Worm (Caenorhabditis elegans) whole organism, L1 larva: Measurements from ENCODE around the gene acp-3.

ENCODE experiments used
- C16A3.4 ChIP-seq: fragments of 150-350 bp; optimal IDR thresholded peaks from 2 replicates; lab custom pipeline; 2014; ENCODE audit warnings: missing biosample characterization, missing genetic modification characterization
- C34B4.2 ChIP-seq: sonication (generic microtip); optimal IDR thresholded peaks from 2 replicates; lab custom pipeline; 2017; ENCODE audit warnings: mild to moderate bottlenecking, missing genetic modification characterization, missing compliant biosample characterization
- F16B12.6 ChIP-seq: fragments of 150-350 bp; optimal IDR thresholded peaks from 2 replicates; lab custom pipeline; 2014; ENCODE audit warnings: missing biosample characterization, missing genetic modification characterization
- alr-1 ChIP-seq: fragments of 200-800 bp; sonication (Bioruptor generic); optimal IDR thresholded peaks from 2 replicates; lab custom pipeline; 2018; ENCODE audit warnings: borderline replicate concordance, mild to moderate bottlenecking, missing genetic modification characterization, missing compliant biosample characterization
- aly-2 ChIP-seq: fragments of 150-350 bp; optimal IDR thresholded peaks from 2 replicates; lab custom pipeline; 2014; ENCODE audit warnings: missing biosample characterization, missing genetic modification characterization
- blmp-1 ChIP-seq: fragments of 150-350 bp; optimal IDR thresholded peaks from 2 replicates; lab custom pipeline; 2014; ENCODE audit warnings: missing biosample characterization, missing genetic modification characterization
- ceh-63 ChIP-seq: fragments of 200-800 bp; sonication (Bioruptor generic); optimal IDR thresholded peaks from 2 replicates; lab custom pipeline; 2018; ENCODE audit warnings: mild to moderate bottlenecking, missing genetic modification characterization, missing compliant biosample characterization
- ceh-82 ChIP-seq, 3 experiments: fragments of 150-350 bp in 1 of 3; sonication (generic microtip) in 2 of 3; optimal IDR thresholded peaks; 2 replicates each; lab custom pipeline; 2014 to 2017; ENCODE audit warnings: missing biosample characterization in 3 of 3, missing genetic modification characterization in 3 of 3
- ces-1 ChIP-seq: fragments of 150-350 bp; optimal IDR thresholded peaks from 2 replicates; lab custom pipeline; 2014; ENCODE audit warnings: missing biosample characterization, missing genetic modification reagents, missing genetic modification characterization
- efl-1 ChIP-seq, 4 experiments: fragments of 150-350 bp; optimal IDR thresholded peaks in 3 of 4; peaks in 1 of 4; 1 replicate in 1 of 4; 2 replicates in 3 of 4; lab custom pipeline; 2014; ENCODE audit warnings: missing biosample characterization in 2 of 4, missing genetic modification characterization in 2 of 4, missing genetic modification reagents in 2 of 4
- efl-3 ChIP-seq: fragments of 200-800 bp; sonication (Bioruptor generic); optimal IDR thresholded peaks from 2 replicates; lab custom pipeline; 2018; ENCODE audit warnings: mild to moderate bottlenecking, missing genetic modification characterization, missing compliant biosample characterization
- egl-27 ChIP-seq, 2 experiments: fragments of 150-350 bp in 1 of 2; sonication (generic microtip); optimal IDR thresholded peaks; 3 replicates each; lab custom pipeline; 2017 to 2018; ENCODE audit warnings: missing biosample characterization in 2 of 2, missing genetic modification characterization in 2 of 2, missing genetic modification reagents in 2 of 2
- elt-2 ChIP-seq: sonication (generic microtip); optimal IDR thresholded peaks from 2 replicates; lab custom pipeline; 2016; ENCODE audit warnings: missing genetic modification characterization, mild to moderate bottlenecking, inconsistent platforms, missing compliant biosample characterization, missing genetic modification reagents
- fkh-4 ChIP-seq: sonication (generic microtip); optimal IDR thresholded peaks from 2 replicates; lab custom pipeline; 2016; ENCODE audit warnings: missing compliant biosample characterization, missing genetic modification characterization, borderline replicate concordance
- fkh-8 ChIP-seq: sonication (generic microtip); optimal IDR thresholded peaks from 2 replicates; lab custom pipeline; 2016; ENCODE audit warnings: mild to moderate bottlenecking, missing genetic modification characterization, missing compliant biosample characterization
- hlh-17 ChIP-seq: fragments of 200-800 bp; sonication (Bioruptor generic); optimal IDR thresholded peaks from 2 replicates; lab custom pipeline; 2018; ENCODE audit warnings: missing genetic modification characterization, mild to moderate bottlenecking, missing compliant biosample characterization, moderate library complexity, borderline replicate concordance
- hpl-2 ChIP-seq: fragments of 150-350 bp; optimal IDR thresholded peaks from 2 replicates; lab custom pipeline; 2014; ENCODE audit warnings: missing biosample characterization, missing genetic modification reagents, missing genetic modification characterization
- irx-1 ChIP-seq: sonication (generic microtip); optimal IDR thresholded peaks from 2 replicates; lab custom pipeline; 2016; ENCODE audit warnings: missing genetic modification characterization, missing compliant biosample characterization
- lin-13 ChIP-seq: fragments of 150-350 bp; optimal IDR thresholded peaks from 2 replicates; lab custom pipeline; 2014; ENCODE audit warnings: missing biosample characterization, missing genetic modification reagents, missing genetic modification characterization
- lin-14 ChIP-seq: fragments of 200-800 bp; sonication (Bioruptor generic); optimal IDR thresholded peaks from 2 replicates; lab custom pipeline; 2018; ENCODE audit warnings: mild to moderate bottlenecking, missing genetic modification characterization, moderate library complexity, missing compliant biosample characterization
- lin-35 ChIP-seq, 2 experiments: fragments of 150-350 bp; optimal IDR thresholded peaks; 2 replicates each; lab custom pipeline; 2014; ENCODE audit warnings: missing biosample characterization in 2 of 2, missing genetic modification characterization in 2 of 2, missing genetic modification reagents in 2 of 2
- lin-39 ChIP-seq: fragments of 150-350 bp; optimal IDR thresholded peaks from 2 replicates; lab custom pipeline; 2014; ENCODE audit warnings: missing biosample characterization, missing genetic modification reagents, missing genetic modification characterization
- lsy-2 ChIP-seq, 2 experiments: fragments of 150-350 bp; optimal IDR thresholded peaks; 2 replicates each; lab custom pipeline; 2014; ENCODE audit warnings: missing biosample characterization in 2 of 2, missing genetic modification characterization in 2 of 2
- mdl-1 ChIP-seq, 2 experiments: fragments of 150-350 bp; optimal IDR thresholded peaks; 2 replicates each; lab custom pipeline; 2014 to 2017; ENCODE audit warnings: missing biosample characterization in 2 of 2, missing genetic modification characterization in 2 of 2, inconsistent platforms in 1 of 2
- mef-2 ChIP-seq: fragments of 150-350 bp; optimal IDR thresholded peaks from 2 replicates; lab custom pipeline; 2014; ENCODE audit warnings: missing biosample characterization, missing genetic modification characterization
- nhr-11 ChIP-seq: fragments of 150-350 bp; optimal IDR thresholded peaks from 2 replicates; lab custom pipeline; 2014; ENCODE audit warnings: missing biosample characterization, missing genetic modification characterization
- nhr-19 ChIP-seq: fragments of 200-800 bp; sonication (Bioruptor generic); conservative IDR thresholded peaks from 2 replicates; pipeline ENCODE4 v1.3.6; 2022; ENCODE audit warnings: missing genetic modification characterization, missing compliant biosample characterization
- nhr-20 ChIP-seq: sonication (generic microtip); optimal IDR thresholded peaks from 2 replicates; lab custom pipeline; 2016; ENCODE audit warnings: mild to moderate bottlenecking, missing genetic modification characterization, missing compliant biosample characterization
- nhr-237 ChIP-seq: fragments of 150-350 bp; optimal IDR thresholded peaks from 2 replicates; lab custom pipeline; 2014; ENCODE audit warnings: missing biosample characterization, missing genetic modification characterization
- nhr-71 ChIP-seq: sonication (generic microtip); optimal IDR thresholded peaks from 2 replicates; lab custom pipeline; 2016; ENCODE audit warnings: mild to moderate bottlenecking, missing genetic modification characterization, moderate library complexity, missing compliant biosample characterization
- nhr-76 ChIP-seq: sonication (generic microtip); optimal IDR thresholded peaks from 2 replicates; lab custom pipeline; 2017; ENCODE audit warnings: missing biosample characterization, missing genetic modification characterization
- nhr-77 ChIP-seq: fragments of 150-350 bp; optimal IDR thresholded peaks from 2 replicates; lab custom pipeline; 2014; ENCODE audit warnings: missing biosample characterization, missing genetic modification characterization
- nhr-84 ChIP-seq: sonication (generic microtip); optimal IDR thresholded peaks from 2 replicates; lab custom pipeline; 2017; ENCODE audit warnings: missing biosample characterization, missing genetic modification characterization
- nhr-85 ChIP-seq: sonication (generic microtip); peaks from one replicate; lab custom pipeline; 2016; ENCODE audit warnings: missing genetic modification characterization, inconsistent platforms, missing compliant biosample characterization
- nhr-90 ChIP-seq: sonication (generic microtip); optimal IDR thresholded peaks from 2 replicates; lab custom pipeline; 2016; ENCODE audit warnings: mild to moderate bottlenecking, missing genetic modification characterization, missing compliant biosample characterization; ENCODE audit not compliant: poor library complexity
- pag-3 ChIP-seq: sonication (generic microtip); optimal IDR thresholded peaks from 2 replicates; lab custom pipeline; 2017; ENCODE audit warnings: missing genetic modification characterization, mild to moderate bottlenecking, missing compliant biosample characterization, antibody characterized with exemption, borderline replicate concordance; ENCODE audit not compliant: insufficient read depth
- pax-3 ChIP-seq: fragments of 200-800 bp; sonication (Bioruptor generic); optimal IDR thresholded peaks from 2 replicates; lab custom pipeline; 2018; ENCODE audit warnings: mild to moderate bottlenecking, missing genetic modification characterization, moderate library complexity, missing compliant biosample characterization
- pqm-1 ChIP-seq: sonication (generic microtip); optimal IDR thresholded peaks from 3 replicates; lab custom pipeline; 2017; ENCODE audit warnings: missing biosample characterization, missing genetic modification characterization
- rnt-1 ChIP-seq: sonication (generic microtip); optimal IDR thresholded peaks from 2 replicates; lab custom pipeline; 2016; ENCODE audit warnings: mild to moderate bottlenecking, missing genetic modification characterization, moderate library complexity, missing compliant biosample characterization
- skn-1 ChIP-seq: fragments of 150-350 bp; optimal IDR thresholded peaks from 2 replicates; lab custom pipeline; 2014; ENCODE audit warnings: missing biosample characterization, missing genetic modification characterization
- snu-23 ChIP-seq: sonication (generic microtip); optimal IDR thresholded peaks from 2 replicates; lab custom pipeline; 2016; ENCODE audit warnings: missing genetic modification characterization, missing compliant biosample characterization
- sox-4 ChIP-seq: sonication (generic microtip); optimal IDR thresholded peaks from 2 replicates; lab custom pipeline; 2016; ENCODE audit warnings: missing genetic modification characterization, missing compliant biosample characterization
- sup-37 ChIP-seq: fragments of 200-800 bp; sonication (Bioruptor generic); optimal IDR thresholded peaks from 2 replicates; lab custom pipeline; 2018; ENCODE audit warnings: mild to moderate bottlenecking, missing genetic modification characterization, missing compliant biosample characterization
- swsn-7 ChIP-seq: sonication (generic microtip); optimal IDR thresholded peaks from 2 replicates; lab custom pipeline; 2016; ENCODE audit warnings: missing genetic modification characterization, missing compliant biosample characterization
- tlp-1 ChIP-seq: fragments of 150-350 bp; optimal IDR thresholded peaks from 2 replicates; lab custom pipeline; 2014; ENCODE audit warnings: missing biosample characterization, missing genetic modification characterization
- unc-130 ChIP-seq: fragments of 150-350 bp; optimal IDR thresholded peaks from 2 replicates; lab custom pipeline; 2017; ENCODE audit warnings: missing biosample characterization, missing genetic modification characterization, inconsistent platforms
- unc-86 ChIP-seq: sonication (generic microtip); optimal IDR thresholded peaks from 2 replicates; lab custom pipeline; 2016; ENCODE audit warnings: missing genetic modification characterization, missing compliant biosample characterization
- unc-98 ChIP-seq: fragments of 200-800 bp; sonication (Bioruptor generic); IDR thresholded peaks from 2 replicates; pipeline ENCODE4 v1.3.6; 2022; ENCODE audit warnings: missing genetic modification characterization, missing compliant biosample characterization
- xbp-1 ChIP-seq: sonication (generic microtip); optimal IDR thresholded peaks from 2 replicates; lab custom pipeline; 2016; ENCODE audit warnings: missing genetic modification characterization, missing compliant biosample characterization
- ztf-11 ChIP-seq, 2 experiments: sonication (generic microtip); optimal IDR thresholded peaks; 2 replicates each; lab custom pipeline; 2016 to 2017; ENCODE audit warnings: missing genetic modification characterization in 2 of 2, missing biosample characterization in 1 of 2, missing compliant biosample characterization in 1 of 2
- ztf-4 ChIP-seq: fragments of 150-350 bp; optimal IDR thresholded peaks from 2 replicates; lab custom pipeline; 2014; ENCODE audit warnings: missing biosample characterization, missing genetic modification characterization

acp-3 gene

ce11 chrII:8484546-8484945, 47.6 kb upstream of the acp-3 start (continued):
- TF ChIP-seq fkh-4 (tag; lab: Kevin White, UChicago) (no peak), lin-35 (GFP tag; optimal IDR thresholded peaks at IDR 0.05; lab: Kevin White, UChicago) (peak in 1 of 2 experiments; percentile 46), unc-130 (tag; lab: Kevin White, UChicago) (no peak), swsn-7 (tag; lab: Kevin White, UChicago) (no peak), mef-2 (tag; lab: Kevin White, UChicago) (no peak)

ce11 chrII:8483793-8484186, 46.9 kb upstream of the acp-3 start, which contains the start of gene taap-1:
TSS of gene taap-1 (minus strand) at chrII:8483871.
- no peak for TF ChIP-seq egl-27 (tag; optimal IDR thresholded peaks at IDR 0.05; lab: Kevin White, UChicago)
- TF ChIP-seq nhr-71 (tag; lab: Kevin White, UChicago) = peak; percentile 27
- no peak for TF ChIP-seq swsn-7 (tag; lab: Kevin White, UChicago)
- TF ChIP-seq C16A3.4 = no peak
- no peak for TF ChIP-seq hpl-2 (GFP tag; lab: Kevin White, UChicago)
- TF ChIP-seq ces-1 = no peak
- no peak for TF ChIP-seq unc-98
- no peak for TF ChIP-seq rnt-1 (tag; lab: Kevin White, UChicago)
- no peak for TF ChIP-seq nhr-77 (tag; lab: Kevin White, UChicago)
- TF ChIP-seq ceh-63 (GFP tag; lab: Kevin White, UChicago) = no peak
- TF ChIP-seq snu-23 = peak; percentile 53
- TF ChIP-seq pax-3 (tag; lab: Kevin White, UChicago) = no peak
- TF ChIP-seq efl-1 (optimal IDR thresholded peaks at IDR 0.05; lab: Kevin White, UChicago) = no peak
- TF ChIP-seq efl-1 (GFP tag; optimal IDR thresholded peaks at IDR 0.05 in 1 of 2; lab: Kevin White, UChicago) = peak in 1 of 2 experiments; percentile 46
- TF ChIP-seq lsy-2 (tag; optimal IDR thresholded peaks at IDR 0.05; lab: Kevin White, UChicago) = no peak
- no peak for TF ChIP-seq nhr-85
- no peak for TF ChIP-seq efl-3 (GFP tag; lab: Kevin White, UChicago)
- TF ChIP-seq lin-39 (tag; lab: Kevin White, UChicago) = no peak
- peak; percentile 49 for TF ChIP-seq nhr-19
- peak; percentile 50 for TF ChIP-seq nhr-20 (tag; lab: Kevin White, UChicago)
- TF ChIP-seq unc-86 (tag; lab: Kevin White, UChicago) = no peak
- TF ChIP-seq nhr-84 (tag; lab: Kevin White, UChicago) = no peak
- no peak for TF ChIP-seq nhr-76
- TF ChIP-seq tlp-1 (tag; lab: Kevin White, UChicago) = no peak
- no peak for TF ChIP-seq nhr-237 (tag; lab: Kevin White, UChicago)
- TF ChIP-seq F16B12.6 (tag; lab: Kevin White, UChicago) = no peak
- peak; percentile 20 for TF ChIP-seq blmp-1 (tag; lab: Kevin White, UChicago)
- no peak for TF ChIP-seq C34B4.2 (tag; lab: Kevin White, UChicago)
- TF ChIP-seq fkh-8 (tag; lab: Kevin White, UChicago) = peak; percentile 54
- no peak for TF ChIP-seq lin-13 (GFP tag; lab: Kevin White, UChicago)
- TF ChIP-seq ceh-82 (tag; optimal IDR thresholded peaks at IDR 0.05; lab: Kevin White, UChicago) = no peak
- no peak for TF ChIP-seq alr-1 (tag; lab: Kevin White, UChicago)
- TF ChIP-seq pag-3 (tag; lab: Kevin White, UChicago) = no peak
- no peak for TF ChIP-seq sup-37 (GFP tag; lab: Kevin White, UChicago)
- TF ChIP-seq nhr-90 = no peak
- TF ChIP-seq nhr-11 (tag; lab: Kevin White, UChicago) = no peak
- no peak for TF ChIP-seq xbp-1 (tag; lab: Kevin White, UChicago)
- TF ChIP-seq irx-1 = no peak
- no peak for TF ChIP-seq ztf-4 (tag; lab: Kevin White, UChicago)
- TF ChIP-seq hlh-17 (GFP tag; lab: Kevin White, UChicago) = no peak
- TF ChIP-seq lin-14 (GFP tag; lab: Kevin White, UChicago) = peak; percentile 79
- TF ChIP-seq skn-1 (tag; lab: Kevin White, UChicago) = peak; percentile 97
- TF ChIP-seq elt-2 = no peak
- TF ChIP-seq lin-35 (GFP tag; optimal IDR thresholded peaks at IDR 0.05; lab: Kevin White, UChicago) = no peak
- no peak for TF ChIP-seq sox-4 (tag; lab: Kevin White, UChicago)
- no peak for TF ChIP-seq pqm-1
- no peak for TF ChIP-seq ztf-11 (tag; optimal IDR thresholded peaks at IDR 0.05; lab: Kevin White, UChicago)
- no peak for TF ChIP-seq mdl-1 (tag; optimal IDR thresholded peaks at IDR 0.05; lab: Kevin White, UChicago)
- no peak for TF ChIP-seq aly-2 (tag; lab: Kevin White, UChicago)
